Fruit fly (Drosophila melanogaster) whole organism, pupa: ENCODE results near the gene ais.

Source experiments
- CG10348 ChIP-seq: fragments of 200-800 bp; sonication (Bioruptor generic); IDR thresholded peaks from 2 replicates; pipeline ENCODE4 v1.3.6; 2022; ENCODE audit warnings: missing biosample characterization, missing genetic modification characterization
- CG12605 ChIP-seq: fragments of 200-800 bp; sonication (Bioruptor generic); IDR thresholded peaks from 2 replicates; pipeline ENCODE4 v1.3.6; 2022; ENCODE audit warnings: missing biosample characterization, missing genetic modification characterization
- CG13204 ChIP-seq: fragments of 200-800 bp; sonication (Bioruptor generic); optimal IDR thresholded peaks from 2 replicates; lab custom pipeline; 2018; ENCODE audit warnings: missing biosample characterization, mild to moderate bottlenecking, missing genetic modification characterization, moderate library complexity
- CG14655 ChIP-seq: fragments of 200-800 bp; sonication (Bioruptor generic); optimal IDR thresholded peaks from 3 replicates; lab custom pipeline; 2017; ENCODE audit warnings: mild to moderate bottlenecking, missing biosample characterization, missing genetic modification reagents, missing genetic modification characterization
- CG15710 ChIP-seq: fragments of 200-800 bp; sonication (Bioruptor generic); optimal IDR thresholded peaks from 2 replicates; lab custom pipeline; 2018; ENCODE audit warnings: missing biosample characterization, mild to moderate bottlenecking, missing genetic modification characterization, moderate library complexity
- CG17806 ChIP-seq: fragments of 200-800 bp; sonication (Bioruptor generic); optimal IDR thresholded peaks from 2 replicates; lab custom pipeline; 2018; ENCODE audit warnings: missing biosample characterization, mild to moderate bottlenecking, missing genetic modification characterization, moderate library complexity
- CG32121 ChIP-seq: fragments of 200-800 bp; sonication (Bioruptor generic); IDR thresholded peaks from 2 replicates; pipeline ENCODE4 v1.3.6; 2022; ENCODE audit warnings: missing biosample characterization, missing genetic modification characterization
- CG34367 ChIP-seq: fragments of 200-800 bp; sonication (Bioruptor generic); optimal IDR thresholded peaks from 2 replicates; lab custom pipeline; 2018; ENCODE audit warnings: missing biosample characterization, mild to moderate bottlenecking, missing genetic modification characterization
- CG4496 ChIP-seq: fragments of 200-800 bp; sonication (Bioruptor generic); IDR thresholded peaks from 3 replicates; pipeline ENCODE4 v1.3.6; 2022; ENCODE audit warnings: missing biosample characterization, missing genetic modification characterization
- CG8159 ChIP-seq: fragments of 200-800 bp; sonication (Bioruptor generic); optimal IDR thresholded peaks from 3 replicates; lab custom pipeline; 2018; ENCODE audit warnings: missing biosample characterization, mild to moderate bottlenecking, missing genetic modification characterization, moderate library complexity
- CG8301 ChIP-seq: fragments of 200-800 bp; sonication (Bioruptor generic); optimal IDR thresholded peaks from 2 replicates; lab custom pipeline; 2018; ENCODE audit warnings: missing biosample characterization, mild to moderate bottlenecking, missing genetic modification characterization
- CG9948 ChIP-seq: fragments of 200-800 bp; sonication (Bioruptor generic); optimal IDR thresholded peaks from 2 replicates; lab custom pipeline; 2018; ENCODE audit warnings: missing biosample characterization, mild to moderate bottlenecking, missing genetic modification characterization, moderate library complexity
- D1 ChIP-seq: fragments of 200-800 bp; sonication (Bioruptor generic); optimal IDR thresholded peaks from 2 replicates; lab custom pipeline; 2018; ENCODE audit warnings: missing biosample characterization, mild to moderate bottlenecking, missing genetic modification characterization, moderate library complexity
- EcR ChIP-seq: fragments of 200-800 bp; sonication (Bioruptor generic); optimal IDR thresholded peaks from 3 replicates; lab custom pipeline; 2019; ENCODE audit warnings: missing biosample characterization, missing genetic modification characterization, mild to moderate bottlenecking, moderate library complexity, missing genetic modification reagents
- Ets98B ChIP-seq: fragments of 200-800 bp; sonication (Bioruptor generic); IDR thresholded peaks from 2 replicates; pipeline ENCODE4 v1.3.6; 2022; ENCODE audit warnings: missing biosample characterization, missing genetic modification characterization
- Pif1A ChIP-seq: fragments of 200-800 bp; sonication (Bioruptor generic); optimal IDR thresholded peaks from 3 replicates; lab custom pipeline; 2016; ENCODE audit warnings: missing biosample characterization, missing genetic modification characterization
- Pif1B ChIP-seq: fragments of 200-800 bp; sonication (Bioruptor generic); optimal IDR thresholded peaks from 3 replicates; lab custom pipeline; 2016; ENCODE audit warnings: missing biosample characterization, missing genetic modification characterization
- Snoo ChIP-seq: fragments of 200-800 bp; sonication (Bioruptor generic); optimal IDR thresholded peaks from 3 replicates; lab custom pipeline; 2017; ENCODE audit warnings: missing biosample characterization, mild to moderate bottlenecking, missing genetic modification characterization, inconsistent platforms
- fd96Ca ChIP-seq: fragments of 200-800 bp; sonication (Bioruptor generic); IDR thresholded peaks from 3 replicates; pipeline ENCODE4 v1.3.6; 2022; ENCODE audit warnings: missing biosample characterization, missing genetic modification characterization
- gl ChIP-seq: fragments of 200-800 bp; sonication (Bioruptor generic); optimal IDR thresholded peaks from 2 replicates; lab custom pipeline; 2018; ENCODE audit warnings: missing biosample characterization, mild to moderate bottlenecking, missing genetic modification characterization
- rn ChIP-seq: fragments of 200-800 bp; sonication (Bioruptor generic); IDR thresholded peaks from 2 replicates; pipeline ENCODE4 v1.3.6; 2022; ENCODE audit warnings: missing biosample characterization, missing genetic modification characterization

Gene ais

dm6 chr3L:17817821-17818220 is 13.3 kb upstream of the ais start, which contains the start of gene Ir75a:
Gene Ir75a (minus strand): TSS chr3L:17817921.
- TF ChIP-seq gl (tag; lab: Kevin White, UChicago) (no peak), CG17806 (tag; lab: Kevin White, UChicago) (no peak), CG13204 (GFP tag; lab: Kevin White, UChicago) (no peak), CG14655 (GFP tag; lab: Kevin White, UChicago) (no peak), Snoo (tag; lab: Kevin White, UChicago) (no peak)

dm6 chr3L:17814036-17814435 is 9.5 kb upstream of the ais start, which contains the start of gene Cln3:
Gene Cln3 (minus strand): TSS chr3L:17814119.
- no peak for TF ChIP-seq CG9948
- TF ChIP-seq CG32121 (GFP tag; lab: Robert Waterston, UW), result no peak
- no peak for TF ChIP-seq fd96Ca (GFP tag; lab: Robert Waterston, UW)
- TF ChIP-seq CG8301 (tag; lab: Kevin White, UChicago), result no peak
- no peak for TF ChIP-seq CG8159 (tag; lab: Kevin White, UChicago)
- TF ChIP-seq CG17806 (tag; lab: Kevin White, UChicago), result no peak
- no peak for TF ChIP-seq CG4496 (GFP tag; lab: Robert Waterston, UW)

dm6 chr3L:17808597-17809213 is 4.2 kb upstream of the ais start, which contains the start of gene CG32191:
Gene CG32191 (minus strand): TSS chr3L:17809146.
- TF ChIP-seq rn (no peak), CG17806 (tag; lab: Kevin White, UChicago) (no peak), Ets98B (GFP tag; lab: Robert Waterston, UW) (no peak), CG14655 (GFP tag; lab: Kevin White, UChicago) (no peak), CG4496 (GFP tag; lab: Robert Waterston, UW) (no peak), CG12605 (no peak), CG10348 (GFP tag; lab: Robert Waterston, UW) (no peak), gl (tag; lab: Kevin White, UChicago) (no peak), CG8301 (tag; lab: Kevin White, UChicago) (no peak), EcR (GFP tag; lab: Kevin White, UChicago) (no peak), fd96Ca (GFP tag; lab: Robert Waterston, UW) (no peak), Snoo (tag; lab: Kevin White, UChicago) (no peak), CG9948 (no peak), Pif1B (no peak), CG13204 (GFP tag; lab: Kevin White, UChicago) (no peak), Pif1A (GFP tag; lab: Kevin White, UChicago) (no peak), D1 (tag; lab: Kevin White, UChicago) (no peak)

dm6 chr3L:17806357-17807025 is 2.0 kb upstream of the ais start, which contains the start of gene CG32187:
Gene CG32187 (minus strand): TSS chr3L:17806365.
- TF ChIP-seq Pif1B (no peak), gl (tag; lab: Kevin White, UChicago) (no peak)
- TF ChIP-seq, all 21 proteins: peak for 0

dm6 chr3L:17802107-17802506 is 2.4 kb downstream of the ais start, which contains the start of gene NUCB1:
Gene NUCB1 (minus strand): TSS chr3L:17802279.
- TF ChIP-seq CG13204 (GFP tag; lab: Kevin White, UChicago) (no peak), CG9948 (no peak), Snoo (tag; lab: Kevin White, UChicago) (no peak), EcR (GFP tag; lab: Kevin White, UChicago) (no peak), CG14655 (GFP tag; lab: Kevin White, UChicago) (no peak), Ets98B (GFP tag; lab: Robert Waterston, UW) (no peak), rn (no peak), CG10348 (GFP tag; lab: Robert Waterston, UW) (no peak), CG8159 (tag; lab: Kevin White, UChicago) (no peak), D1 (tag; lab: Kevin White, UChicago) (no peak), CG15710 (no peak), gl (tag; lab: Kevin White, UChicago) (no peak), CG8301 (tag; lab: Kevin White, UChicago) (no peak), CG17806 (tag; lab: Kevin White, UChicago) (no peak), fd96Ca (GFP tag; lab: Robert Waterston, UW) (no peak), CG34367 (tag; lab: Kevin White, UChicago) (no peak), CG4496 (GFP tag; lab: Robert Waterston, UW) (no peak)
- TF ChIP-seq, all 21 proteins: peak for 0

dm6 chr3L:17797494-17797893 is 7.0 kb downstream of the ais start, which contains the start of gene CG42816:
Gene CG42816 (minus strand): TSS chr3L:17797594.
- TF ChIP-seq gl (tag; lab: Kevin White, UChicago), result no peak
- no peak for TF ChIP-seq CG4496 (GFP tag; lab: Robert Waterston, UW)
- TF ChIP-seq CG34367 (tag; lab: Kevin White, UChicago), result no peak
- no peak for TF ChIP-seq CG17806 (tag; lab: Kevin White, UChicago)
- no peak for TF ChIP-seq CG10348 (GFP tag; lab: Robert Waterston, UW)
- TF ChIP-seq D1 (tag; lab: Kevin White, UChicago), result no peak
- TF ChIP-seq EcR (GFP tag; lab: Kevin White, UChicago), result no peak
- TF ChIP-seq CG15710, result no peak
- TF ChIP-seq CG32121 (GFP tag; lab: Robert Waterston, UW), result no peak
- TF ChIP-seq Ets98B (GFP tag; lab: Robert Waterston, UW), result no peak
- no peak for TF ChIP-seq Snoo (tag; lab: Kevin White, UChicago)
